Fruit fly (Drosophila melanogaster) whole organism, embryonic: ENCODE data around the gene axo.

Source experiments
- CG11398 ChIP-seq: fragments of 200-800 bp; sonication (Bioruptor generic); optimal IDR thresholded peaks from 2 replicates; lab custom pipeline; 2016; ENCODE audit warnings: missing biosample characterization, missing genetic modification characterization
- CG12391 ChIP-seq: fragments of 200-800 bp; sonication (Bioruptor generic); optimal IDR thresholded peaks from 3 replicates; lab custom pipeline; 2018; ENCODE audit warnings: missing biosample characterization, mild to moderate bottlenecking, missing genetic modification characterization, moderate library complexity
- CG13624 ChIP-seq: fragments of 200-800 bp; sonication (Bioruptor generic); optimal IDR thresholded peaks from 2 replicates; lab custom pipeline; 2016; ENCODE audit warnings: missing biosample characterization, missing genetic modification characterization
- CG14860 ChIP-seq: fragments of 200-800 bp; sonication (Bioruptor generic); IDR thresholded peaks from 3 replicates; pipeline ENCODE4 v1.3.6; 2022; ENCODE audit warnings: missing biosample characterization, missing genetic modification characterization; ENCODE audit not compliant: partially characterized antibody
- CG14965 ChIP-seq: fragments of 200-800 bp; sonication (Bioruptor generic); optimal IDR thresholded peaks from 2 replicates; lab custom pipeline; 2016; ENCODE audit warnings: missing biosample characterization, missing genetic modification characterization, borderline replicate concordance
- CG15514 ChIP-seq: fragments of 200-800 bp; sonication (Bioruptor generic); optimal IDR thresholded peaks from 3 replicates; lab custom pipeline; 2017; ENCODE audit warnings: missing biosample characterization, missing genetic modification characterization, mild to moderate bottlenecking, moderate library complexity, missing genetic modification reagents
- CG1792 ChIP-seq: fragments of 200-800 bp; sonication (Bioruptor generic); optimal IDR thresholded peaks from 2 replicates; lab custom pipeline; 2016; ENCODE audit warnings: missing biosample characterization, missing genetic modification characterization
- CG31441 ChIP-seq: fragments of 200-800 bp; sonication (Bioruptor generic); IDR thresholded peaks from 2 replicates; pipeline ENCODE4 v1.3.6; 2022; ENCODE audit warnings: missing biosample characterization, missing genetic modification characterization
- CG3281 ChIP-seq: fragments of 200-800 bp; sonication (Bioruptor generic); optimal IDR thresholded peaks from 3 replicates; lab custom pipeline; 2017; ENCODE audit warnings: missing biosample characterization, mild to moderate bottlenecking, missing genetic modification characterization
- CG3407 ChIP-seq: fragments of 200-800 bp; sonication (Bioruptor generic); optimal IDR thresholded peaks from 2 replicates; lab custom pipeline; 2018; ENCODE audit warnings: missing biosample characterization, mild to moderate bottlenecking, missing genetic modification characterization
- CG34224 ChIP-seq: fragments of 200-800 bp; sonication (Bioruptor generic); IDR thresholded peaks from 3 replicates; pipeline ENCODE4 v1.3.6; 2022; ENCODE audit warnings: missing biosample characterization, missing genetic modification characterization; ENCODE audit not compliant: partially characterized antibody
- CG34422 ChIP-seq: fragments of 200-800 bp; sonication (Bioruptor generic); IDR thresholded peaks from 3 replicates; pipeline ENCODE4 v1.3.6; 2022; ENCODE audit warnings: missing biosample characterization, missing genetic modification characterization
- CG3726 ChIP-seq: fragments of 200-800 bp; sonication (Bioruptor generic); IDR thresholded peaks from 3 replicates; pipeline ENCODE4, ENCODE4 v1.3.6; 2022; ENCODE audit warnings: missing biosample characterization, missing genetic modification characterization
- CG4328 ChIP-seq: fragments of 200-800 bp; sonication (Bioruptor generic); optimal IDR thresholded peaks from 3 replicates; lab custom pipeline; 2017; ENCODE audit warnings: missing biosample characterization, missing genetic modification reagents, missing genetic modification characterization
- CG6654 ChIP-seq: fragments of 200-800 bp; sonication (Bioruptor generic); optimal IDR thresholded peaks from 2 replicates; lab custom pipeline; 2017; ENCODE audit warnings: missing biosample characterization, mild to moderate bottlenecking, missing genetic modification characterization
- CG6689 ChIP-seq: fragments of 200-800 bp; sonication (Bioruptor generic); IDR thresholded peaks from 2 replicates; pipeline ENCODE4 v1.3.6; 2022; ENCODE audit warnings: missing biosample characterization, missing genetic modification characterization
- CG8924 ChIP-seq: fragments of 200-800 bp; optimal IDR thresholded peaks from 3 replicates; lab custom pipeline; 2019; ENCODE audit warnings: missing biosample characterization, mild to moderate bottlenecking, missing genetic modification characterization, moderate library complexity
- D19A ChIP-seq: fragments of 200-800 bp; optimal IDR thresholded peaks from 3 replicates; lab custom pipeline; 2019; ENCODE audit warnings: missing biosample characterization, mild to moderate bottlenecking, missing genetic modification characterization, moderate library complexity
- Dad ChIP-seq: fragments of 200-800 bp; sonication (Bioruptor generic); optimal IDR thresholded peaks from 3 replicates; lab custom pipeline; 2016; ENCODE audit warnings: missing biosample characterization, missing genetic modification characterization
- Dfd ChIP-seq, 2 experiments: fragments of >200 bp; optimal IDR thresholded peaks; 2 replicates each; lab custom pipeline; 2017; ENCODE audit warnings: missing biosample characterization in 2 of 2, missing genetic modification characterization in 2 of 2
- HmgZ ChIP-seq: fragments of 200-800 bp; sonication (Bioruptor generic); optimal IDR thresholded peaks from 2 replicates; lab custom pipeline; 2018; ENCODE audit warnings: missing biosample characterization, mild to moderate bottlenecking, missing genetic modification characterization
- Meics ChIP-seq: fragments of 200-800 bp; sonication (Bioruptor generic); optimal IDR thresholded peaks from 2 replicates; lab custom pipeline; 2017; ENCODE audit warnings: missing biosample characterization, mild to moderate bottlenecking, missing genetic modification characterization
- Myb ChIP-seq: fragments of 200-800 bp; sonication (Bioruptor generic); optimal IDR thresholded peaks from 2 replicates; lab custom pipeline; 2016; ENCODE audit warnings: missing biosample characterization, missing genetic modification characterization
- NK7.1 ChIP-seq: fragments of 200-800 bp; sonication (Bioruptor generic); optimal IDR thresholded peaks from 3 replicates; lab custom pipeline; 2016; ENCODE audit warnings: missing biosample characterization, missing genetic modification characterization
- Nf-YA ChIP-seq: fragments of 200-800 bp; sonication (Bioruptor generic); IDR thresholded peaks from 2 replicates; pipeline ENCODE4 v1.3.6; 2022; ENCODE audit warnings: missing biosample characterization, missing genetic modification characterization
- NfI ChIP-seq: fragments of 200-800 bp; sonication (Bioruptor generic); optimal IDR thresholded peaks from 3 replicates; lab custom pipeline; 2018; ENCODE audit warnings: missing biosample characterization, mild to moderate bottlenecking, missing genetic modification characterization, moderate library complexity
- YL-1 ChIP-seq: fragments of 200-800 bp; sonication (Bioruptor generic); optimal IDR thresholded peaks from 3 replicates; lab custom pipeline; 2017; ENCODE audit warnings: missing biosample characterization, mild to moderate bottlenecking, missing genetic modification characterization
- aop ChIP-seq: fragments of 200-800 bp; sonication (Bioruptor generic); IDR thresholded peaks from 2 replicates; pipeline ENCODE4 v1.3.6; 2022; ENCODE audit warnings: missing biosample characterization, missing genetic modification characterization
- ara ChIP-seq: fragments of 200-800 bp; sonication (Bioruptor generic); IDR thresholded peaks from 2 replicates; pipeline ENCODE4 v1.3.6; 2022; ENCODE audit warnings: missing biosample characterization, missing genetic modification characterization
- bab2 ChIP-seq: fragments of 200-800 bp; sonication (Bioruptor generic); optimal IDR thresholded peaks from 2 replicates; lab custom pipeline; 2016; ENCODE audit warnings: missing biosample characterization, missing genetic modification characterization
- bigmax ChIP-seq: fragments of 200-800 bp; sonication (Bioruptor generic); optimal IDR thresholded peaks from 2 replicates; lab custom pipeline; 2018; ENCODE audit warnings: missing biosample characterization, mild to moderate bottlenecking, missing genetic modification characterization
- crp ChIP-seq, 2 experiments: fragments of 200-800 bp; sonication (Bioruptor generic); optimal IDR thresholded peaks; 2 replicates in 1 of 2; 3 replicates in 1 of 2; lab custom pipeline; 2017; ENCODE audit warnings: missing biosample characterization in 2 of 2, missing genetic modification characterization in 2 of 2, mild to moderate bottlenecking in 1 of 2, moderate library complexity in 1 of 2
- cwo ChIP-seq: fragments of 200-800 bp; sonication (Bioruptor generic); optimal IDR thresholded peaks from 3 replicates; lab custom pipeline; 2017; ENCODE audit warnings: missing biosample characterization, missing genetic modification characterization, mild to moderate bottlenecking, moderate library complexity, missing genetic modification reagents
- fd102C ChIP-seq: fragments of 200-800 bp; sonication (Bioruptor generic); optimal IDR thresholded peaks from 2 replicates; lab custom pipeline; 2018; ENCODE audit warnings: missing biosample characterization, mild to moderate bottlenecking, missing genetic modification characterization, moderate library complexity
- jumu ChIP-seq: fragments of 200-800 bp; sonication (Bioruptor generic); optimal IDR thresholded peaks from 3 replicates; lab custom pipeline; 2016; ENCODE audit warnings: missing biosample characterization, missing genetic modification characterization
- kah ChIP-seq: fragments of 200-800 bp; sonication (Bioruptor generic); optimal IDR thresholded peaks from 2 replicates; lab custom pipeline; 2018; ENCODE audit warnings: missing biosample characterization, mild to moderate bottlenecking, missing genetic modification characterization
- kay ChIP-seq: fragments of 200-800 bp; sonication (Bioruptor generic); optimal IDR thresholded peaks from 2 replicates; lab custom pipeline; 2016; ENCODE audit warnings: missing biosample characterization, missing genetic modification characterization
- lmd ChIP-seq: fragments of 200-800 bp; sonication (Bioruptor generic); IDR thresholded peaks from 2 replicates; pipeline ENCODE4 v1.3.6; 2022; ENCODE audit warnings: missing biosample characterization, missing genetic modification characterization
- lola ChIP-seq, 3 experiments: fragments of >200 bp in 2 of 3; fragments of 200-800 bp in 1 of 3; sonication (Bioruptor generic) in 1 of 3; optimal IDR thresholded peaks; 2 replicates each; lab custom pipeline; 2017 to 2019; ENCODE audit warnings: missing biosample characterization in 3 of 3, missing genetic modification characterization in 3 of 3, mild to moderate bottlenecking in 1 of 3, moderate library complexity in 1 of 3
- odd ChIP-seq: fragments of 200-800 bp; sonication (Bioruptor generic); optimal IDR thresholded peaks from 2 replicates; lab custom pipeline; 2017; ENCODE audit warnings: missing biosample characterization, mild to moderate bottlenecking, missing genetic modification characterization
- onecut ChIP-seq: fragments of 200-800 bp; sonication (Bioruptor generic); IDR thresholded peaks from 2 replicates; pipeline ENCODE4 v1.3.6; 2022; ENCODE audit warnings: missing biosample characterization, missing genetic modification characterization
- pzg ChIP-seq: fragments of 200-800 bp; sonication (Bioruptor generic); optimal IDR thresholded peaks from 3 replicates; lab custom pipeline; 2018; ENCODE audit warnings: missing biosample characterization, mild to moderate bottlenecking, missing genetic modification characterization, moderate library complexity
- sc ChIP-seq, 3 experiments: fragments of >200 bp in 2 of 3; fragments of 200-800 bp in 1 of 3; sonication (Bioruptor generic) in 1 of 3; optimal IDR thresholded peaks; 2 replicates in 2 of 3; 3 replicates in 1 of 3; lab custom pipeline; 2017; ENCODE audit warnings: mild to moderate bottlenecking in 1 of 3, missing biosample characterization in 1 of 3, missing genetic modification characterization in 1 of 3, missing genetic modification reagents in 1 of 3
- scrt ChIP-seq: fragments of 200-800 bp; sonication (Bioruptor generic); optimal IDR thresholded peaks from 2 replicates; lab custom pipeline; 2018; ENCODE audit warnings: missing biosample characterization, mild to moderate bottlenecking, missing genetic modification characterization, moderate library complexity
- sima ChIP-seq: fragments of 200-800 bp; sonication (Bioruptor generic); optimal IDR thresholded peaks from 2 replicates; lab custom pipeline; 2016; ENCODE audit warnings: missing biosample characterization, missing genetic modification characterization
- slbo ChIP-seq: fragments of 200-800 bp; sonication (Bioruptor generic); IDR thresholded peaks from 2 replicates; pipeline ENCODE4 v1.3.6; 2022; ENCODE audit warnings: missing biosample characterization, missing genetic modification characterization
- sob ChIP-seq: fragments of 200-800 bp; sonication (Bioruptor generic); IDR thresholded peaks from 2 replicates; pipeline ENCODE4 v1.3.6; 2022; ENCODE audit warnings: missing biosample characterization, missing genetic modification characterization
- usp ChIP-seq: fragments of >200 bp; optimal IDR thresholded peaks from 2 replicates; lab custom pipeline; 2017; ENCODE audit warnings: missing biosample characterization, missing genetic modification characterization
- vfl ChIP-seq: fragments of 200-800 bp; sonication (Bioruptor generic); optimal IDR thresholded peaks from 2 replicates; lab custom pipeline; 2016; ENCODE audit warnings: missing biosample characterization, missing genetic modification characterization
- wdn ChIP-seq: fragments of 200-800 bp; sonication (Bioruptor generic); IDR thresholded peaks from 2 replicates; pipeline ENCODE4 v1.3.6; 2022; ENCODE audit warnings: missing biosample characterization, missing genetic modification characterization

The axo gene

dm6 chr3L:4618865-4619496, 68.1 kb downstream of the axo start (continued):
- TF ChIP-seq CG34422 (GFP tag; lab: Robert Waterston, UW) = no peak
- TF ChIP-seq D19A (tag; lab: Kevin White, UChicago) = peak; percentile 90
- TF ChIP-seq vfl (GFP tag; lab: Kevin White, UChicago) = no peak
- no peak for TF ChIP-seq CG3407 (GFP tag; lab: Kevin White, UChicago)
- no peak for TF ChIP-seq Nf-YA (GFP tag; lab: Robert Waterston, UW)
- no peak for TF ChIP-seq pzg (GFP tag; lab: Kevin White, UChicago)
- no peak for TF ChIP-seq kay
- TF ChIP-seq CG15514 (GFP tag; lab: Kevin White, UChicago) = no peak
- no peak for TF ChIP-seq Myb (GFP tag; lab: Kevin White, UChicago)
- TF ChIP-seq bab2 (GFP tag; lab: Kevin White, UChicago) = no peak
- no peak for TF ChIP-seq crp (GFP tag; optimal IDR thresholded peaks at IDR 0.05; lab: Kevin White, UChicago)
- TF ChIP-seq Dad (GFP tag; lab: Kevin White, UChicago) = no peak
- TF ChIP-seq cwo = no peak
- no peak for TF ChIP-seq CG4328 (GFP tag; lab: Kevin White, UChicago)
- no peak for TF ChIP-seq CG8924
- no peak for TF ChIP-seq aop (GFP tag; lab: Robert Waterston, UW)
- TF ChIP-seq lmd (GFP tag; lab: Robert Waterston, UW) = 0 out of 2 replicates have a peak, but pooled peaks have one; percentile 4
- TF ChIP-seq fd102C (GFP tag; lab: Kevin White, UChicago) = no peak
- TF ChIP-seq CG6654 (GFP tag; lab: Kevin White, UChicago) = no peak
- no peak for TF ChIP-seq Dfd (GFP tag; optimal IDR thresholded peaks at IDR 0.05; lab: Kevin White, UChicago)
- peak; percentile 15 for TF ChIP-seq CG3281
- TF ChIP-seq slbo (GFP tag; lab: Robert Waterston, UW) = peak; percentile 16; the same call in 1 of the 2 replicates
- TF ChIP-seq Meics (GFP tag; lab: Kevin White, UChicago) = peak; percentile 22
- no peak for TF ChIP-seq CG12391 (tag; lab: Kevin White, UChicago)
- TF ChIP-seq CG6689 (GFP tag; lab: Robert Waterston, UW) = no peak
- TF ChIP-seq NK7.1 = no peak
- no peak for TF ChIP-seq CG11398 (GFP tag; lab: Kevin White, UChicago)
- no peak for TF ChIP-seq CG14965 (GFP tag; lab: Kevin White, UChicago)
- no peak for TF ChIP-seq sima (GFP tag; lab: Kevin White, UChicago)
- TF ChIP-seq scrt (GFP tag; lab: Kevin White, UChicago) = peak; percentile 14
- no peak for TF ChIP-seq wdn (GFP tag; lab: Robert Waterston, UW)
- TF ChIP-seq ara (GFP tag; lab: Robert Waterston, UW) = no peak
- no peak for TF ChIP-seq NfI
- 0 out of 2 replicates have a peak, but pooled peaks have one; percentile 15 for TF ChIP-seq CG31441
- TF ChIP-seq CG13624 = no peak
- no peak for TF ChIP-seq HmgZ
- TF ChIP-seq CG34224 (GFP tag; lab: Robert Waterston, UW) = no peak
- TF ChIP-seq lola (GFP tag; optimal IDR thresholded peaks at IDR 0.05; lab: Kevin White, UChicago) = no peak
- no peak for TF ChIP-seq usp (GFP tag; lab: Kevin White, UChicago)
- no peak for TF ChIP-seq sc (optimal IDR thresholded peaks at IDR 0.05; lab: Kevin White, UChicago)
- TF ChIP-seq sc (GFP tag; optimal IDR thresholded peaks at IDR 0.05; lab: Kevin White, UChicago) = no peak
- no peak for TF ChIP-seq CG14860 (GFP tag; lab: Robert Waterston, UW)
- no peak for TF ChIP-seq kah
- peak; percentile 94 for TF ChIP-seq onecut (GFP tag; lab: Robert Waterston, UW)
- no peak for TF ChIP-seq odd (GFP tag; lab: Kevin White, UChicago)
- TF ChIP-seq CG3726 (GFP tag; lab: Robert Waterston, UW) = no peak
- TF ChIP-seq CG1792 = no peak
- no peak for TF ChIP-seq YL-1 (GFP tag; lab: Kevin White, UChicago)
- TF ChIP-seq jumu (GFP tag; lab: Kevin White, UChicago) = no peak
- TF ChIP-seq sob (GFP tag; lab: Robert Waterston, UW) = no peak
- TF ChIP-seq bigmax (GFP tag; lab: Kevin White, UChicago) = no peak
